Worm (Caenorhabditis elegans) whole organism, L4 larva: ENCODE measurements around the gene cec-4.

Experiments
- D1046.2 ChIP-seq: fragments of 200-800 bp; sonication (Bioruptor generic); IDR thresholded peaks from 2 replicates; pipeline ENCODE4 v1.3.6; 2022; ENCODE audit warnings: missing genetic modification characterization, missing compliant biosample characterization
- F37D6.2 ChIP-seq: sonication (generic microtip); optimal IDR thresholded peaks from 2 replicates; lab custom pipeline; 2016; ENCODE audit warnings: mild to moderate bottlenecking, missing genetic modification characterization, missing compliant biosample characterization
- F44E2.7 ChIP-seq: fragments of 200-800 bp; sonication (Bioruptor generic); IDR thresholded peaks from 2 replicates; pipeline ENCODE4 v2.1.2; 2022; ENCODE audit warnings: missing genetic modification characterization, missing compliant biosample characterization
- F49E8.2 ChIP-seq: sonication (generic microtip); optimal IDR thresholded peaks from 2 replicates; lab custom pipeline; 2016; ENCODE audit warnings: missing compliant biosample characterization, mild to moderate bottlenecking, missing genetic modification characterization, borderline replicate concordance
- R02D3.7 ChIP-seq: fragments of 150-350 bp; sonication (generic microtip); optimal IDR thresholded peaks from 3 replicates; lab custom pipeline; 2014; ENCODE audit warnings: missing biosample characterization, missing genetic modification characterization
- Y105C5A.15 ChIP-seq: fragments of 200-800 bp; sonication (Bioruptor generic); IDR thresholded peaks from 2 replicates; pipeline ENCODE4 v1.3.6; 2022; ENCODE audit warnings: missing genetic modification characterization, missing compliant biosample characterization
- Y75B8A.6 ChIP-seq: fragments of 200-800 bp; sonication (Bioruptor generic); IDR thresholded peaks from 2 replicates; pipeline ENCODE4 v1.3.6; 2022; ENCODE audit warnings: missing genetic modification reagents, missing genetic modification characterization, missing compliant biosample characterization
- aha-1 ChIP-seq: fragments of 150-350 bp; peaks from one replicate; lab custom pipeline; 2014; ENCODE audit warnings: missing biosample characterization, missing genetic modification characterization
- ama-1 ChIP-seq: fragments of 150-350 bp; optimal IDR thresholded peaks from 2 replicates; lab custom pipeline; 2014; ENCODE audit warnings: inconsistent platforms, mixed read lengths
- arid-1 ChIP-seq: fragments of 200-800 bp; sonication (Bioruptor generic); conservative IDR thresholded peaks from 2 replicates; pipeline ENCODE4 v1.3.6; 2022; ENCODE audit warnings: missing genetic modification reagents, missing genetic modification characterization, missing compliant biosample characterization
- ceh-44 ChIP-seq: fragments of 200-800 bp; sonication (Bioruptor generic); IDR thresholded peaks from 2 replicates; pipeline ENCODE4 v1.3.6; 2022; ENCODE audit warnings: missing genetic modification reagents, missing genetic modification characterization, missing compliant biosample characterization
- ceh-82 ChIP-seq: sonication (generic microtip); optimal IDR thresholded peaks from 2 replicates; lab custom pipeline; 2017; ENCODE audit warnings: missing biosample characterization, missing genetic modification characterization
- ctbp-1 ChIP-seq: fragments of 200-800 bp; sonication (Bioruptor generic); IDR thresholded peaks from 2 replicates; pipeline ENCODE4 v1.3.6; 2022; ENCODE audit warnings: missing genetic modification reagents, missing genetic modification characterization, missing compliant biosample characterization
- daf-12 ChIP-seq: fragments of 150-350 bp; optimal IDR thresholded peaks from 2 replicates; lab custom pipeline; 2014; ENCODE audit warnings: missing biosample characterization, missing genetic modification reagents, missing genetic modification characterization
- daf-16 ChIP-seq, 3 experiments: sonication (generic microtip); optimal IDR thresholded peaks; 2 replicates each; lab custom pipeline; 2016 to 2017; ENCODE audit warnings: missing genetic modification characterization in 3 of 3, missing genetic modification reagents in 3 of 3, mild to moderate bottlenecking in 2 of 3, missing compliant biosample characterization in 2 of 3, missing biosample characterization in 1 of 3, moderate library complexity in 1 of 3
- dmd-6 ChIP-seq: fragments of 200-800 bp; sonication (Bioruptor generic); IDR thresholded peaks from 2 replicates; pipeline ENCODE4 v1.3.6; 2022; ENCODE audit warnings: missing genetic modification reagents, missing genetic modification characterization, missing compliant biosample characterization
- dpl-1 ChIP-seq: fragments of 150-350 bp; optimal IDR thresholded peaks from 2 replicates; lab custom pipeline; 2014; ENCODE audit warnings: missing biosample characterization, missing genetic modification reagents, missing genetic modification characterization
- duxl-1 ChIP-seq: sonication (generic microtip); optimal IDR thresholded peaks from 2 replicates; lab custom pipeline; 2016; ENCODE audit warnings: mild to moderate bottlenecking, missing genetic modification characterization, moderate library complexity, missing compliant biosample characterization; ENCODE audit not compliant: poor library complexity
- dve-1 ChIP-seq: sonication (generic microtip); optimal IDR thresholded peaks from 2 replicates; lab custom pipeline; 2017; ENCODE audit warnings: antibody characterized with exemption, mild to moderate bottlenecking, missing genetic modification characterization, missing compliant biosample characterization; ENCODE audit not compliant: insufficient read depth
- egl-27 ChIP-seq: sonication (generic microtip); optimal IDR thresholded peaks from 3 replicates; lab custom pipeline; 2017; ENCODE audit warnings: missing biosample characterization, missing genetic modification reagents, missing genetic modification characterization
- gei-8 ChIP-seq: fragments of 200-800 bp; sonication (Bioruptor generic); optimal IDR thresholded peaks from 2 replicates; lab custom pipeline; 2018; ENCODE audit warnings: mild to moderate bottlenecking, missing genetic modification characterization, missing compliant biosample characterization
- hlh-11 ChIP-seq: fragments of 200-800 bp; sonication (Bioruptor generic); optimal IDR thresholded peaks from 2 replicates; lab custom pipeline; 2018; ENCODE audit warnings: mild to moderate bottlenecking, missing genetic modification characterization, missing compliant biosample characterization
- hmg-1.1 ChIP-seq: fragments of 200-800 bp; sonication (Bioruptor generic); IDR thresholded peaks from 2 replicates; pipeline ENCODE4 v1.3.6; 2022; ENCODE audit warnings: missing genetic modification reagents, missing genetic modification characterization, missing compliant biosample characterization
- lin-39 ChIP-seq: fragments of 150-350 bp; optimal IDR thresholded peaks from 2 replicates; lab custom pipeline; 2014; ENCODE audit warnings: missing biosample characterization, missing genetic modification reagents, missing genetic modification characterization
- lir-3 ChIP-seq: sonication (generic microtip); optimal IDR thresholded peaks from 2 replicates; lab custom pipeline; 2016; ENCODE audit warnings: mild to moderate bottlenecking, missing genetic modification characterization, missing compliant biosample characterization
- lsy-2 ChIP-seq, 2 experiments: fragments of 150-350 bp in 1 of 2; sonication (generic microtip) in 1 of 2; optimal IDR thresholded peaks; 2 replicates each; lab custom pipeline; 2014 to 2017; ENCODE audit warnings: missing biosample characterization in 2 of 2, missing genetic modification characterization in 2 of 2
- madf-5 ChIP-seq, 2 experiments: fragments of 200-800 bp; sonication (Bioruptor generic); IDR thresholded peaks; 2 replicates each; pipeline ENCODE4 v1.3.6; 2022; ENCODE audit warnings: missing compliant biosample characterization in 2 of 2, missing genetic modification characterization in 2 of 2
- mdl-1 ChIP-seq, 2 experiments: fragments of 150-350 bp in 1 of 2; sonication (generic microtip) in 1 of 2; optimal IDR thresholded peaks; 2 replicates each; lab custom pipeline; 2014 to 2017; ENCODE audit warnings: missing biosample characterization in 2 of 2, missing genetic modification characterization in 2 of 2
- mes-2 ChIP-seq: sonication (generic microtip); optimal IDR thresholded peaks from 2 replicates; lab custom pipeline; 2016; ENCODE audit warnings: missing genotype, mild to moderate bottlenecking, missing genetic modification characterization, missing compliant biosample characterization; ENCODE audit not compliant: poor library complexity, severe bottlenecking
- mxl-2 ChIP-seq: fragments of 200-800 bp; sonication (Bioruptor generic); conservative IDR thresholded peaks from 2 replicates; pipeline ENCODE4 v1.3.6; 2022; ENCODE audit warnings: missing genetic modification reagents, missing genetic modification characterization, missing compliant biosample characterization
- nhr-111 ChIP-seq: fragments of 200-800 bp; sonication (Bioruptor generic); optimal IDR thresholded peaks from 2 replicates; lab custom pipeline; 2018; ENCODE audit warnings: mild to moderate bottlenecking, missing genetic modification characterization, missing compliant biosample characterization
- nhr-25 ChIP-seq: sonication (generic microtip); optimal IDR thresholded peaks from 2 replicates; lab custom pipeline; 2017; ENCODE audit warnings: missing genetic modification characterization, mild to moderate bottlenecking, missing compliant biosample characterization, antibody characterized with exemption, moderate library complexity, borderline replicate concordance; ENCODE audit not compliant: insufficient read depth
- pha-4 ChIP-seq, 2 experiments: fragments of 150-350 bp in 1 of 2; fragments of 200-800 bp in 1 of 2; sonication (Bioruptor generic) in 1 of 2; IDR thresholded peaks in 1 of 2; optimal IDR thresholded peaks in 1 of 2; 2 replicates each; pipeline versions ENCODE4 v1.3.6 to Lab custom; 2014 to 2022; ENCODE audit warnings: missing genetic modification characterization in 2 of 2, missing genetic modification reagents in 2 of 2, missing biosample characterization in 1 of 2, missing compliant biosample characterization in 1 of 2
- php-3 ChIP-seq: fragments of 200-800 bp; sonication (Bioruptor generic); IDR thresholded peaks from 2 replicates; pipeline ENCODE4 v1.3.6; 2022; ENCODE audit warnings: missing genetic modification reagents, missing genetic modification characterization, missing compliant biosample characterization
- pqm-1 ChIP-seq: sonication (generic microtip); optimal IDR thresholded peaks from 2 replicates; lab custom pipeline; 2017; ENCODE audit warnings: missing biosample characterization, missing genetic modification characterization
- rbr-2 ChIP-seq: sonication (generic microtip); optimal IDR thresholded peaks from 2 replicates; lab custom pipeline; 2016; ENCODE audit warnings: missing genotype, missing genetic modification characterization, missing compliant biosample characterization
- skn-1 ChIP-seq: fragments of 150-350 bp; optimal IDR thresholded peaks from 2 replicates; lab custom pipeline; 2014; ENCODE audit warnings: missing biosample characterization, missing genetic modification characterization
- vab-7 ChIP-seq: fragments of 200-800 bp; sonication (Bioruptor generic); IDR thresholded peaks from 2 replicates; pipeline ENCODE4 v1.3.6; 2022; ENCODE audit warnings: missing genetic modification reagents, missing genetic modification characterization, missing compliant biosample characterization
- zag-1 ChIP-seq: fragments of 150-350 bp; optimal IDR thresholded peaks from 2 replicates; lab custom pipeline; 2014; ENCODE audit warnings: missing biosample characterization, missing genetic modification characterization
- zfp-2 ChIP-seq: sonication (generic microtip); optimal IDR thresholded peaks from 2 replicates; lab custom pipeline; 2016; ENCODE audit warnings: mild to moderate bottlenecking, missing genetic modification characterization, missing compliant biosample characterization
- zip-2 ChIP-seq: fragments of 150-350 bp; optimal IDR thresholded peaks from 2 replicates; lab custom pipeline; 2014; ENCODE audit warnings: missing biosample characterization, missing genetic modification characterization

The cec-4 gene

DNA sequence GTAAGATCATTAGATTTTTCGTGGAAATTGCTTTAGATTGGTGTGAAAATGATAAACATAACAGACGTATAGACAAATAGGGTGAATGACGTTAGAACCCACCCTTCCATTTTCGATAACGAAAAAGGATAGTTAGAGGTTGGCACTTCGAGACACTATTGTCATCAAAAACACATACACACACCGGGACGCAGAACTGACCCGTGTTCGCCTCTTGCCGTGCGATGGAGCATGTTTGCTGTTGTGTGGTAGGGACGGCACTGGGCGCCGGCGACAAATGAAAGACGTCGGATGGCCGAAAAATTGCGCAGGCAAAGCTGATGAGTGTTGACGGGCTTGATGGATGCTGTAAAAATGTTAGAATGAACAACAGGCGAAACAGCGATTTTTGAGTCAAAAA, 25.7 kb upstream of the cec-4 start (continued):
- TF ChIP-seq daf-12 (tag; lab: Kevin White, UChicago) (no peak), lsy-2 (tag; optimal IDR thresholded peaks at IDR 0.05; lab: Kevin White, UChicago) (peak in 1 of 2 experiments; percentile 48), nhr-111 (GFP tag; lab: Kevin White, UChicago) (no peak), F37D6.2 (tag; lab: Kevin White, UChicago) (no peak), zfp-2 (tag; lab: Kevin White, UChicago) (no peak), vab-7 (GFP tag; lab: Robert Waterston, UW) (0 out of 2 replicates have a peak, but pooled peaks have one; percentile 23), zip-2 (tag; lab: Kevin White, UChicago) (no peak), R02D3.7 (tag; lab: Kevin White, UChicago) (no peak), arid-1 (GFP tag; lab: Robert Waterston, UW) (no peak), ama-1 (lab: Kevin White, UChicago) (no peak), lir-3 (tag; lab: Kevin White, UChicago) (no peak), mxl-2 (GFP tag; lab: Robert Waterston, UW) (no peak), mdl-1 (tag; optimal IDR thresholded peaks at IDR 0.05; lab: Kevin White, UChicago) (peak in 1 of 2 experiments; percentile 6), dmd-6 (peak; percentile 81), rbr-2 (tag; lab: Kevin White, UChicago) (peak; percentile 2), zag-1 (tag; lab: Kevin White, UChicago) (no peak), egl-27 (tag; lab: Kevin White, UChicago) (no peak), Y75B8A.6 (GFP tag; lab: Robert Waterston, UW) (no peak), skn-1 (no peak), pha-4 (GFP tag; IDR thresholded peaks at IDR 0.05; lab: Robert Waterston, UW) (no peak), pha-4 (tag; optimal IDR thresholded peaks at IDR 0.05; lab: Kevin White, UChicago) (no peak), dpl-1 (GFP tag; lab: Kevin White, UChicago) (no peak), hmg-1.1 (GFP tag; lab: Robert Waterston, UW) (peak; percentile 27; the same call in 1 of the 2 replicates), madf-5 (GFP tag; IDR thresholded peaks at IDR 0.05; lab: Robert Waterston, UW) (0 out of 4 replicates have a peak, but pooled peaks of 1 of the 2 experiments have one; percentile 70), ceh-82 (tag; lab: Kevin White, UChicago) (no peak), ctbp-1 (GFP tag; lab: Robert Waterston, UW) (no peak), Y105C5A.15 (no peak), ceh-44 (GFP tag; lab: Robert Waterston, UW) (no peak), aha-1 (tag; lab: Kevin White, UChicago) (peak; percentile 50), D1046.2 (GFP tag; lab: Robert Waterston, UW) (no peak)

DNA sequence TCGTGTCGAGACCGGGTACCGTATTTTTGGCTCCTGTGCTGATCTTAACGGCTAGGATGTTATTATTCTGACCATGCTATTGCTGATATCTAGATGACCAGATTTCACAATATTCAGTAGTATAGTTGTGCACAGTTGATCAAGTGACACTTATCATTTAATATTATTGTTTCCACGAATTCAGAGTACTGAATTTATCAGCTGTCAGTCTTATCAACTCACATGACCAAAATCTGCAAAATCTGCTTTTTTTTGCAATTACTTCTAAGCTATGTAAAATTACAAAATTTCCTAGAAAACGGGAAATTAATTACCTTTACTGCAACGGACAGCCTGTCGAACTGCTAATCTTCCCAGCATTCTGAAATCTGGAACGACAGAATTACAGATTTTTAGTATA, 25.1 kb upstream of the cec-4 start, which contains the start of gene pam-1:
Gene pam-1 (minus strand): TSS at position 368 of the 400 bp plus-strand sequence.
- TF ChIP-seq F44E2.7 (GFP tag; lab: Robert Waterston, UW) (no peak), egl-27 (tag; lab: Kevin White, UChicago) (no peak), gei-8 (GFP tag; lab: Kevin White, UChicago) (no peak), dve-1 (tag; lab: Kevin White, UChicago) (peak; percentile 43), dmd-6 (peak; percentile 25; the same call in 1 of the 2 replicates), pqm-1 (tag; lab: Kevin White, UChicago) (no peak), lin-39 (tag; lab: Kevin White, UChicago) (no peak), duxl-1 (tag; lab: Kevin White, UChicago) (no peak), Y105C5A.15 (no peak), madf-5 (GFP tag; IDR thresholded peaks at IDR 0.05; lab: Robert Waterston, UW) (no peak), hlh-11 (tag; lab: Kevin White, UChicago) (peak; percentile 3), nhr-25 (tag; lab: Kevin White, UChicago) (no peak), daf-16 (GFP tag; optimal IDR thresholded peaks at IDR 0.05; lab: Kevin White, UChicago) (no peak), daf-16 (tag; optimal IDR thresholded peaks at IDR 0.05; lab: Kevin White, UChicago) (peak; percentile 64), php-3 (0 out of 2 replicates have a peak, but pooled peaks have one; percentile 29), mes-2 (no peak), F49E8.2 (peak; percentile 49)
